Fruit fly (Drosophila melanogaster) whole organism: ENCODE results near the gene mirr.

ENCODE experiments used
- CG8478 ChIP-seq: fragments of >200 bp; optimal IDR thresholded peaks from 2 replicates; lab custom pipeline; 2018; ENCODE audit warnings: inconsistent platforms
- EcR ChIP-seq, 2 experiments: fragments of >200 bp; optimal IDR thresholded peaks; 2 replicates each; lab custom pipeline; 2017; ENCODE audit warnings: missing biosample characterization in 2 of 2, missing genetic modification characterization in 2 of 2, missing genetic modification reagents in 2 of 2
- pan ChIP-seq: fragments of >200 bp; optimal IDR thresholded peaks from 2 replicates; lab custom pipeline; 2017
- psq ChIP-seq: fragments of >200 bp; optimal IDR thresholded peaks from 2 replicates; lab custom pipeline; 2017
- usp ChIP-seq: fragments of >200 bp; optimal IDR thresholded peaks from 2 replicates; lab custom pipeline; 2017; ENCODE audit warnings: missing biosample characterization, missing genetic modification characterization, mixed read lengths

dm6 chr3L:12677367-12677946, 16.0 kb upstream of the mirr start:
- no peak for TF ChIP-seq EcR (GFP tag; optimal IDR thresholded peaks at IDR 0.05; lab: Kevin White, UChicago)
- no peak for TF ChIP-seq pan (lab: Kevin White, UChicago)
- no peak for TF ChIP-seq CG8478 (lab: Kevin White, UChicago)
- no peak for TF ChIP-seq usp (GFP tag; lab: Kevin White, UChicago)
- no peak for TF ChIP-seq psq (lab: Kevin White, UChicago)
